Worm (Caenorhabditis elegans): ENCODE data around the gene F16G10.13.

F16G10.13 gene

ce11 chrII:2353012-2353411 lies 42.8 kb downstream of the F16G10.13 start, which contains the start of gene F43C11.3:
F43C11.3 (plus strand) TSS chrII:2353312.
- no peak for TF ChIP-seq mdl-1 (tag; optimal IDR thresholded peaks at IDR 0.05)
- TF ChIP-seq sma-3 (GFP tag; optimal IDR thresholded peaks at IDR 0.05): no peak
- TF ChIP-seq ztf-11 (tag; optimal IDR thresholded peaks at IDR 0.05): no peak
- TF ChIP-seq mbf-1 (tag; optimal IDR thresholded peaks at IDR 0.05): no peak
- TF ChIP-seq ztf-4 (tag; optimal IDR thresholded peaks at IDR 0.05): no peak
- TF ChIP-seq F13H6.1 (tag; optimal IDR thresholded peaks at IDR 0.05): no peak
- no peak for TF ChIP-seq fos-1 (tag; optimal IDR thresholded peaks at IDR 0.05)
- no peak for TF ChIP-seq nhr-21 (tag; optimal IDR thresholded peaks at IDR 0.05)
- TF ChIP-seq nhr-11 (tag; optimal IDR thresholded peaks at IDR 0.05): no peak
- TF ChIP-seq sem-4 (tag; optimal IDR thresholded peaks at IDR 0.05): no peak
- no peak for TF ChIP-seq nhr-25 (tag; optimal IDR thresholded peaks at IDR 0.05)
- no peak for TF ChIP-seq nhr-237 (tag; optimal IDR thresholded peaks at IDR 0.05)
- no peak for TF ChIP-seq peb-1 (tag; optimal IDR thresholded peaks at IDR 0.05)
- no peak for TF ChIP-seq C34F6.9 (tag; optimal IDR thresholded peaks at IDR 0.05)

- no peak for TF ChIP-seq ztf-11 (tag; optimal IDR thresholded peaks at IDR 0.05)
- no peak for TF ChIP-seq C34F6.9 (tag; optimal IDR thresholded peaks at IDR 0.05)
- TF ChIP-seq ZK546.5 (tag; optimal IDR thresholded peaks at IDR 0.05): no peak
- no peak for TF ChIP-seq nhr-129 (tag; optimal IDR thresholded peaks at IDR 0.05)
- no peak for TF ChIP-seq lin-11 (tag; optimal IDR thresholded peaks at IDR 0.05)
- no peak for TF ChIP-seq mdl-1 (tag; optimal IDR thresholded peaks at IDR 0.05)
- TF ChIP-seq dmd-4 (tag; optimal IDR thresholded peaks at IDR 0.05): no peak
- TF ChIP-seq nhr-11 (tag; optimal IDR thresholded peaks at IDR 0.05): no peak
- TF ChIP-seq mab-5 (tag; optimal IDR thresholded peaks at IDR 0.05): no peak
- TF ChIP-seq ama-1 (optimal IDR thresholded peaks at IDR 0.05): no peak
- no peak for TF ChIP-seq R02D3.7 (tag; optimal IDR thresholded peaks at IDR 0.05)
- TF ChIP-seq unc-39 (tag; optimal IDR thresholded peaks at IDR 0.05): no peak
- no peak for TF ChIP-seq snpc-4 (tag; optimal IDR thresholded peaks at IDR 0.05)
- no peak for TF ChIP-seq egl-27 (tag; optimal IDR thresholded peaks at IDR 0.05)
- TF ChIP-seq ztf-4 (tag; optimal IDR thresholded peaks at IDR 0.05): no peak
- TF ChIP-seq blmp-1 (tag; optimal IDR thresholded peaks at IDR 0.05; ENCODE audit: insufficient read depth): no peak
Measured at ce11 chrII:2352546-2352945, 43.2 kb downstream of the F16G10.13 start, which contains the start of gene F43C11.10. F43C11.10 (minus strand) TSS chrII:2352646.

- TF ChIP-seq Y55F3AM.14 (GFP tag; optimal IDR thresholded peaks at IDR 0.05) (no peak), unc-62 (GFP tag; optimal IDR thresholded peaks at IDR 0.05) (no peak), R02D3.7 (tag; optimal IDR thresholded peaks at IDR 0.05) (no peak), ama-1 (optimal IDR thresholded peaks at IDR 0.05) (no peak), peb-1 (tag; optimal IDR thresholded peaks at IDR 0.05) (no peak), mdl-1 (tag; optimal IDR thresholded peaks at IDR 0.05) (no peak), egl-27 (tag; optimal IDR thresholded peaks at IDR 0.05) (no peak), nhr-11 (tag; optimal IDR thresholded peaks at IDR 0.05) (no peak), nhr-77 (tag; optimal IDR thresholded peaks at IDR 0.05) (no peak), unc-55 (GFP tag; optimal IDR thresholded peaks at IDR 0.05) (no peak), lin-39 (tag; optimal IDR thresholded peaks at IDR 0.05) (no peak), mbf-1 (tag; optimal IDR thresholded peaks at IDR 0.05) (no peak), C34F6.9 (tag; optimal IDR thresholded peaks at IDR 0.05) (no peak), ztf-4 (tag; optimal IDR thresholded peaks at IDR 0.05) (no peak)
Measured at ce11 chrII:2346672-2347071, 49.1 kb downstream of the F16G10.13 start, which contains the start of gene F43C11.4. F43C11.4 (plus strand) TSS chrII:2346972.
